Worm (Caenorhabditis elegans): ENCODE results near the gene Y41C4A.12.

Y41C4A.12 gene

ce11 chrIII:11699959-11700358, 26.5 kb downstream of the Y41C4A.12 start, which contains the start of gene pqn-84:
Gene pqn-84 (plus strand): TSS chrIII:11700259.
- TF ChIP-seq elt-2 (tag; optimal IDR thresholded peaks at IDR 0.05): no peak
- TF ChIP-seq unc-62 (GFP tag; optimal IDR thresholded peaks at IDR 0.05): no peak
- TF ChIP-seq mdl-1 (tag; optimal IDR thresholded peaks at IDR 0.05): no peak
- no peak for TF ChIP-seq ceh-28 (tag; optimal IDR thresholded peaks at IDR 0.05)
- no peak for TF ChIP-seq nhr-43 (tag; optimal IDR thresholded peaks at IDR 0.05; ENCODE audit: poor library complexity, severe bottlenecking)
- no peak for TF ChIP-seq fkh-2 (tag; optimal IDR thresholded peaks at IDR 0.05)
- TF ChIP-seq nhr-76 (tag; optimal IDR thresholded peaks at IDR 0.05): no peak
- TF ChIP-seq jun-1 (tag; optimal IDR thresholded peaks at IDR 0.05): no peak
- no peak for TF ChIP-seq nhr-23 (tag; optimal IDR thresholded peaks at IDR 0.05)
- no peak for TF ChIP-seq R02D3.7 (tag; optimal IDR thresholded peaks at IDR 0.05)
- no peak for TF ChIP-seq nhr-25 (tag; optimal IDR thresholded peaks at IDR 0.05)
- no peak for TF ChIP-seq nhr-237 (tag; optimal IDR thresholded peaks at IDR 0.05)
- no peak for TF ChIP-seq elt-1 (tag; optimal IDR thresholded peaks at IDR 0.05)
- TF ChIP-seq ceh-82 (tag; optimal IDR thresholded peaks at IDR 0.05): no peak
- TF ChIP-seq nfya-1 (tag; optimal IDR thresholded peaks at IDR 0.05; ENCODE audit: insufficient read depth): no peak
- TF ChIP-seq hmg-11 (tag; optimal IDR thresholded peaks at IDR 0.05): no peak
- no peak for TF ChIP-seq nhr-12 (tag; optimal IDR thresholded peaks at IDR 0.05)

- TF ChIP-seq jun-1 (tag; optimal IDR thresholded peaks at IDR 0.05): no peak
Measured at ce11 chrIII:11698569-11698968, 27.9 kb downstream of the Y41C4A.12 start, which contains the start of gene Y41C4A.7. Gene Y41C4A.7 (plus strand): TSS chrIII:11698869.

- no peak for TF ChIP-seq lsy-12 (tag; optimal IDR thresholded peaks at IDR 0.05)
- no peak for TF ChIP-seq nhr-43 (tag; optimal IDR thresholded peaks at IDR 0.05; ENCODE audit: poor library complexity, severe bottlenecking)
Measured at ce11 chrIII:11696273-11696672, 30.2 kb downstream of the Y41C4A.12 start, which contains the start of gene Y41C4A.6. Gene Y41C4A.6 (plus strand): TSS chrIII:11696573.

ce11 chrIII:11694975-11695374, 31.5 kb downstream of the Y41C4A.12 start, which contains the start of gene Y41C4A.22:
Gene Y41C4A.22 (plus strand): TSS chrIII:11695275.
- TF ChIP-seq ceh-16 (tag; optimal IDR thresholded peaks at IDR 0.05): no peak
- TF ChIP-seq fos-1 (tag; optimal IDR thresholded peaks at IDR 0.05): no peak

ce11 chrIII:11694506-11694947, 32.0 kb downstream of the Y41C4A.12 start:
- TF ChIP-seq ztf-11 (tag; optimal IDR thresholded peaks at IDR 0.05) (no peak), nhr-77 (tag; optimal IDR thresholded peaks at IDR 0.05) (peak; percentile 51), unc-39 (tag; optimal IDR thresholded peaks at IDR 0.05) (no peak), nhr-43 (tag; optimal IDR thresholded peaks at IDR 0.05; ENCODE audit: poor library complexity, severe bottlenecking) (peak; percentile 12), tbx-2 (tag; optimal IDR thresholded peaks at IDR 0.05) (no peak), zag-1 (tag; optimal IDR thresholded peaks at IDR 0.05) (no peak), pha-4 (tag; optimal IDR thresholded peaks at IDR 0.05) (no peak), ama-1 (optimal IDR thresholded peaks at IDR 0.05) (peak; percentile 45), nfya-1 (tag; optimal IDR thresholded peaks at IDR 0.05; ENCODE audit: insufficient read depth) (no peak), nhr-237 (tag; optimal IDR thresholded peaks at IDR 0.05) (no peak), fos-1 (tag; optimal IDR thresholded peaks at IDR 0.05) (no peak), aly-2 (tag; optimal IDR thresholded peaks at IDR 0.05) (peak; percentile 63), elt-2 (tag; optimal IDR thresholded peaks at IDR 0.05) (peak; percentile 32), ceh-82 (tag; optimal IDR thresholded peaks at IDR 0.05) (no peak), egl-5 (tag; optimal IDR thresholded peaks at IDR 0.05) (no peak), nhr-11 (tag; optimal IDR thresholded peaks at IDR 0.05) (no peak)

- no peak for TF ChIP-seq nhr-67 (tag; optimal IDR thresholded peaks at IDR 0.05)
- peak; percentile 6 for TF ChIP-seq hmg-11 (tag; optimal IDR thresholded peaks at IDR 0.05)
- no peak for TF ChIP-seq mdl-1 (tag; optimal IDR thresholded peaks at IDR 0.05)
- TF ChIP-seq elt-3 (tag; optimal IDR thresholded peaks at IDR 0.05): no peak
- TF ChIP-seq ama-1 (optimal IDR thresholded peaks at IDR 0.05): no peak
Measured at ce11 chrIII:11692380-11692779, 34.1 kb downstream of the Y41C4A.12 start.

Measured in whole organism, L3 larva.